Worm (Caenorhabditis elegans) whole organism, late embryonic: ENCODE results near the gene ccg-1.

Experiments
- C08G9.2 ChIP-seq: sonication (generic microtip); optimal IDR thresholded peaks from 2 replicates; lab custom pipeline; 2016; ENCODE audit warnings: mild to moderate bottlenecking, missing genetic modification characterization, moderate library complexity, missing compliant biosample characterization
- K02D7.2 ChIP-seq: sonication (generic microtip); optimal IDR thresholded peaks from 2 replicates; lab custom pipeline; 2017; ENCODE audit warnings: mild to moderate bottlenecking, missing genetic modification characterization, missing compliant biosample characterization
- T23F11.4 ChIP-seq: fragments of 200-800 bp; sonication (Bioruptor generic); optimal IDR thresholded peaks from 2 replicates; lab custom pipeline; 2018; ENCODE audit warnings: mild to moderate bottlenecking, missing genetic modification characterization, missing compliant biosample characterization
- ahr-1 ChIP-seq: sonication (generic microtip); optimal IDR thresholded peaks from 2 replicates; lab custom pipeline; 2016; ENCODE audit warnings: missing genetic modification characterization, missing compliant biosample characterization
- ama-1 ChIP-seq: fragments of 150-350 bp; optimal IDR thresholded peaks from 2 replicates; lab custom pipeline; 2014
- ceh-19 ChIP-seq: fragments of 200-800 bp; sonication (Bioruptor generic); optimal IDR thresholded peaks from 2 replicates; lab custom pipeline; 2018; ENCODE audit warnings: mild to moderate bottlenecking, missing genetic modification characterization, missing compliant biosample characterization
- ceh-2 ChIP-seq: sonication (generic microtip); optimal IDR thresholded peaks from 2 replicates; lab custom pipeline; 2016; ENCODE audit warnings: missing genotype, missing genetic modification characterization, missing compliant biosample characterization
- ceh-22 ChIP-seq: sonication (generic microtip); optimal IDR thresholded peaks from 2 replicates; lab custom pipeline; 2017; ENCODE audit warnings: missing biosample characterization, missing genetic modification characterization
- ceh-24 ChIP-seq: sonication (generic microtip); optimal IDR thresholded peaks from 2 replicates; lab custom pipeline; 2016; ENCODE audit warnings: mild to moderate bottlenecking, missing genetic modification characterization, missing compliant biosample characterization
- ceh-31 ChIP-seq: sonication (generic microtip); optimal IDR thresholded peaks from 2 replicates; lab custom pipeline; 2016; ENCODE audit warnings: missing genetic modification characterization, missing compliant biosample characterization
- ceh-34 ChIP-seq: sonication (generic microtip); optimal IDR thresholded peaks from 2 replicates; lab custom pipeline; 2016; ENCODE audit warnings: mild to moderate bottlenecking, missing genetic modification characterization, missing compliant biosample characterization
- ceh-48 ChIP-seq: sonication (generic microtip); optimal IDR thresholded peaks from 2 replicates; lab custom pipeline; 2016; ENCODE audit warnings: missing genetic modification characterization, inconsistent platforms, missing compliant biosample characterization
- ceh-6 ChIP-seq: fragments of 200-800 bp; sonication (Bioruptor generic); optimal IDR thresholded peaks from 2 replicates; lab custom pipeline; 2018; ENCODE audit warnings: mild to moderate bottlenecking, missing genetic modification characterization, missing compliant biosample characterization
- dve-1 ChIP-seq: sonication (generic microtip); optimal IDR thresholded peaks from 2 replicates; lab custom pipeline; 2017; ENCODE audit warnings: antibody characterized with exemption, mild to moderate bottlenecking, missing genetic modification characterization, missing compliant biosample characterization
- elt-4 ChIP-seq: sonication (generic microtip); optimal IDR thresholded peaks from 2 replicates; lab custom pipeline; 2016; ENCODE audit warnings: missing genetic modification characterization, missing compliant biosample characterization
- fax-1 ChIP-seq: sonication (generic microtip); optimal IDR thresholded peaks from 2 replicates; lab custom pipeline; 2016; ENCODE audit warnings: missing genotype, missing genetic modification characterization, missing compliant biosample characterization
- fkh-6 ChIP-seq: sonication (generic microtip); optimal IDR thresholded peaks from 2 replicates; lab custom pipeline; 2016; ENCODE audit warnings: missing genetic modification characterization, missing compliant biosample characterization
- hlh-6 ChIP-seq: sonication (generic microtip); optimal IDR thresholded peaks from 2 replicates; lab custom pipeline; 2016; ENCODE audit warnings: missing genotype, missing genetic modification characterization, missing compliant biosample characterization
- hlh-8 ChIP-seq: sonication (generic microtip); optimal IDR thresholded peaks from 2 replicates; lab custom pipeline; 2016; ENCODE audit warnings: missing genotype, missing genetic modification characterization, missing compliant biosample characterization
- lin-11 ChIP-seq: fragments of 200-800 bp; sonication (Bioruptor generic); optimal IDR thresholded peaks from 2 replicates; lab custom pipeline; 2018; ENCODE audit warnings: mild to moderate bottlenecking, missing genetic modification characterization, missing compliant biosample characterization
- madf-2 ChIP-seq: sonication (generic microtip); optimal IDR thresholded peaks from 2 replicates; lab custom pipeline; 2017; ENCODE audit warnings: missing genetic modification characterization, missing compliant biosample characterization
- nhr-232 ChIP-seq: sonication (generic microtip); optimal IDR thresholded peaks from 2 replicates; lab custom pipeline; 2016; ENCODE audit warnings: missing genetic modification characterization, missing compliant biosample characterization
- odd-2 ChIP-seq: sonication (generic microtip); optimal IDR thresholded peaks from 2 replicates; lab custom pipeline; 2017; ENCODE audit warnings: antibody characterized with exemption, mild to moderate bottlenecking, missing genetic modification characterization, missing compliant biosample characterization
- pat-9 ChIP-seq: fragments of 200-800 bp; sonication (Bioruptor generic); optimal IDR thresholded peaks from 2 replicates; lab custom pipeline; 2018; ENCODE audit warnings: mild to moderate bottlenecking, missing genetic modification characterization, moderate library complexity, missing compliant biosample characterization
- pha-2 ChIP-seq: sonication (generic microtip); optimal IDR thresholded peaks from 2 replicates; lab custom pipeline; 2017; ENCODE audit warnings: mild to moderate bottlenecking, missing genetic modification characterization, missing compliant biosample characterization
- pros-1 ChIP-seq: fragments of 150-350 bp; optimal IDR thresholded peaks from 2 replicates; lab custom pipeline; 2014; ENCODE audit warnings: missing biosample characterization, missing genetic modification reagents, missing genetic modification characterization
- sox-2 ChIP-seq: fragments of 200-800 bp; sonication (Bioruptor generic); IDR thresholded peaks from 2 replicates; pipeline ENCODE4 v1.3.6; 2022; ENCODE audit warnings: missing genetic modification reagents, missing genetic modification characterization, missing compliant biosample characterization
- sox-4 ChIP-seq: sonication (generic microtip); optimal IDR thresholded peaks from 2 replicates; lab custom pipeline; 2017; ENCODE audit warnings: mild to moderate bottlenecking, missing genetic modification characterization, inconsistent platforms, missing compliant biosample characterization
- ttx-3 ChIP-seq: sonication (generic microtip); optimal IDR thresholded peaks from 2 replicates; lab custom pipeline; 2016; ENCODE audit warnings: missing genetic modification reagents, missing genetic modification characterization, missing compliant biosample characterization
- unc-3 ChIP-seq, 2 experiments: fragments of 200-800 bp in 1 of 2; sonication (Bioruptor generic) in 1 of 2; sonication (generic microtip) in 1 of 2; conservative IDR thresholded peaks in 1 of 2; optimal IDR thresholded peaks in 1 of 2; 2 replicates each; pipeline versions ENCODE4 v1.3.6 to Lab custom; 2016 to 2022; ENCODE audit warnings: missing compliant biosample characterization in 2 of 2, missing genetic modification characterization in 2 of 2, missing genetic modification reagents in 1 of 2
- unc-42 ChIP-seq: sonication (generic microtip); optimal IDR thresholded peaks from 2 replicates; lab custom pipeline; 2016; ENCODE audit warnings: missing genotype, missing genetic modification characterization, missing compliant biosample characterization
- unc-55 ChIP-seq: sonication (generic microtip); optimal IDR thresholded peaks from 2 replicates; lab custom pipeline; 2017; ENCODE audit warnings: missing biosample characterization, missing genetic modification reagents, missing genetic modification characterization

Gene ccg-1

ce11 chrIV:15251075-15251474 lies 24.5 kb downstream of the ccg-1 start:
- TF ChIP-seq ceh-22 (tag; lab: Kevin White, UChicago) (no peak), unc-3 (GFP tag; conservative IDR thresholded peaks at IDR 0.05; lab: Robert Waterston, UW) (no peak), unc-3 (tag; optimal IDR thresholded peaks at IDR 0.05; lab: Kevin White, UChicago) (no peak), sox-4 (tag; lab: Kevin White, UChicago) (no peak), pat-9 (no peak), lin-11 (no peak), elt-4 (tag; lab: Kevin White, UChicago) (no peak), C08G9.2 (tag; lab: Kevin White, UChicago) (no peak), ahr-1 (tag; lab: Kevin White, UChicago) (no peak), odd-2 (tag; lab: Kevin White, UChicago) (no peak), nhr-232 (tag; lab: Kevin White, UChicago) (no peak), ceh-34 (no peak), ceh-19 (GFP tag; lab: Kevin White, UChicago) (no peak), T23F11.4 (GFP tag; lab: Kevin White, UChicago) (no peak), hlh-8 (no peak), ceh-31 (tag; lab: Kevin White, UChicago) (no peak), dve-1 (tag; lab: Kevin White, UChicago) (no peak), pros-1 (no peak)

ce11 chrIV:15245655-15246054 lies 29.9 kb downstream of the ccg-1 start, which contains the start of gene Y73F8A.36:
TSS of gene Y73F8A.36 (plus strand) at chrIV:15245955.
- TF ChIP-seq unc-55 (GFP tag; lab: Kevin White, UChicago): no peak
- TF ChIP-seq dve-1 (tag; lab: Kevin White, UChicago): no peak
- TF ChIP-seq, all 69 proteins: peak for 0

ce11 chrIV:15235856-15236255 lies 39.7 kb downstream of the ccg-1 start, which contains the start of gene lgc-52:
TSS of gene lgc-52 (plus strand) at chrIV:15236123.
- TF ChIP-seq unc-42 (peak; percentile 71), ceh-31 (tag; lab: Kevin White, UChicago) (no peak), fax-1 (tag; lab: Kevin White, UChicago) (no peak), ttx-3 (tag; lab: Kevin White, UChicago) (no peak), ceh-34 (no peak)

- no peak for TF ChIP-seq ceh-24 (tag; lab: Kevin White, UChicago)
- TF ChIP-seq unc-3 (GFP tag; conservative IDR thresholded peaks at IDR 0.05; lab: Robert Waterston, UW): no peak
- no peak for TF ChIP-seq unc-3 (tag; optimal IDR thresholded peaks at IDR 0.05; lab: Kevin White, UChicago)
- no peak for TF ChIP-seq ceh-2 (tag; lab: Kevin White, UChicago)
Observed at ce11 chrIV:15234943-15235605, 40.5 kb downstream of the ccg-1 start, which contains the start of gene pkd-2. TSS of gene pkd-2 (minus strand) at chrIV:15234993.

- TF ChIP-seq hlh-6 (tag; lab: Kevin White, UChicago): no peak
- TF ChIP-seq elt-4 (tag; lab: Kevin White, UChicago): no peak
- TF ChIP-seq madf-2 (tag; lab: Kevin White, UChicago): no peak
- TF ChIP-seq sox-2 (GFP tag; lab: Robert Waterston, UW): no peak
- TF ChIP-seq ceh-48 (tag; lab: Kevin White, UChicago): no peak
- TF ChIP-seq unc-3 (GFP tag; conservative IDR thresholded peaks at IDR 0.05; lab: Robert Waterston, UW): no peak
- no peak for TF ChIP-seq unc-3 (tag; optimal IDR thresholded peaks at IDR 0.05; lab: Kevin White, UChicago)
- TF ChIP-seq pha-2 (tag; lab: Kevin White, UChicago): no peak
- TF ChIP-seq fkh-6 (tag; lab: Kevin White, UChicago): no peak
- no peak for TF ChIP-seq K02D7.2 (tag; lab: Kevin White, UChicago)
- no peak for TF ChIP-seq ceh-6 (GFP tag; lab: Kevin White, UChicago)
- TF ChIP-seq ceh-31 (tag; lab: Kevin White, UChicago): no peak
- TF ChIP-seq ama-1 (lab: Kevin White, UChicago): no peak
- TF ChIP-seq pros-1: no peak
Observed at ce11 chrIV:15234272-15234671, 41.3 kb downstream of the ccg-1 start.
